Worm (Caenorhabditis elegans): ENCODE data around the gene fipr-7.

- TF ChIP-seq unc-120 (tag; optimal IDR thresholded peaks at IDR 0.05; ENCODE audit: poor library complexity, severe bottlenecking) (no peak), blmp-1 (tag; optimal IDR thresholded peaks at IDR 0.05) (no peak), mab-5 (tag; optimal IDR thresholded peaks at IDR 0.05) (no peak), ztf-11 (tag; optimal IDR thresholded peaks at IDR 0.05) (no peak), lin-13 (tag; optimal IDR thresholded peaks at IDR 0.05) (no peak), unc-62 (GFP tag; optimal IDR thresholded peaks at IDR 0.05) (no peak), bed-3 (GFP tag; optimal IDR thresholded peaks at IDR 0.05) (no peak), ham-2 (GFP tag; optimal IDR thresholded peaks at IDR 0.05) (no peak)
These were observed 11.6 kb downstream of the fipr-7 start, which contains the start of the genes C12D8.21 and col-148 for ce11 chrV:10241121-10241803.
